Worm (Caenorhabditis elegans) whole organism, young adult: ENCODE measurements around the gene srh-1.
"Not testable (repeated sequence)": the region's sequence is repeated elsewhere in the genome, so short reads cannot be mapped to it uniquely, and the experiment has no call there.

Experiments used
- bed-1 ChIP-seq: fragments of 200-800 bp; sonication (Bioruptor generic); IDR thresholded peaks from 2 replicates; pipeline ENCODE4 v1.3.6; 2022; ENCODE audit warnings: missing genetic modification reagents, missing genetic modification characterization, missing compliant biosample characterization
- ceh-79 ChIP-seq: sonication (generic microtip); optimal IDR thresholded peaks from 2 replicates; lab custom pipeline; 2017; ENCODE audit warnings: mild to moderate bottlenecking, missing genetic modification characterization, missing compliant biosample characterization
- dpl-1 ChIP-seq: fragments of 150-350 bp; optimal IDR thresholded peaks from 2 replicates; lab custom pipeline; 2014; ENCODE audit warnings: missing biosample characterization, missing genetic modification reagents, missing genetic modification characterization
- ets-4 ChIP-seq: fragments of 200-800 bp; sonication (Bioruptor generic); optimal IDR thresholded peaks from 2 replicates; lab custom pipeline; 2018; ENCODE audit warnings: mild to moderate bottlenecking, missing genetic modification characterization, missing compliant biosample characterization
- lsl-1 ChIP-seq: fragments of 200-800 bp; sonication (Bioruptor generic); optimal IDR thresholded peaks from 2 replicates; lab custom pipeline; 2018; ENCODE audit warnings: mild to moderate bottlenecking, missing genetic modification characterization, moderate library complexity, missing compliant biosample characterization
- nhr-179 ChIP-seq: sonication (generic microtip); optimal IDR thresholded peaks from 2 replicates; lab custom pipeline; 2016; ENCODE audit warnings: mild to moderate bottlenecking, missing genetic modification characterization, missing compliant biosample characterization

ce11 chrV:11480734-11481133 is 4.9 kb upstream of the srh-1 start, which contains the start of gene T11F9.14:
- TF ChIP-seq ceh-79 (tag; lab: Kevin White, UChicago); lsl-1 (GFP tag; lab: Kevin White, UChicago); bed-1 (GFP tag; lab: Robert Waterston, UW); ets-4 (GFP tag; lab: Kevin White, UChicago); nhr-179 (tag; lab: Kevin White, UChicago); dpl-1 (GFP tag; lab: Kevin White, UChicago): not testable (repeated sequence)
